Fruit fly (Drosophila melanogaster) whole organism, prepupa: ENCODE data around the gene CG18281.

Experiments used
- CG11762 ChIP-seq: fragments of 200-800 bp; sonication (Bioruptor generic); optimal IDR thresholded peaks from 3 replicates; lab custom pipeline; 2016; ENCODE audit warnings: missing biosample characterization, missing genetic modification characterization; ENCODE audit not compliant: insufficient read depth
- CG11902 ChIP-seq: fragments of 200-800 bp; sonication (Bioruptor generic); optimal IDR thresholded peaks from 3 replicates; lab custom pipeline; 2016; ENCODE audit warnings: missing biosample characterization, missing genetic modification characterization
- CG15336 ChIP-seq: fragments of 200-800 bp; sonication (Bioruptor generic); IDR thresholded peaks from 2 replicates; pipeline ENCODE4 v1.3.6; 2022; ENCODE audit warnings: missing biosample characterization, missing genetic modification characterization
- CG1621 ChIP-seq: fragments of 200-800 bp; sonication (Bioruptor generic); optimal IDR thresholded peaks from 3 replicates; lab custom pipeline; 2018; ENCODE audit warnings: missing biosample characterization, mild to moderate bottlenecking, missing genetic modification characterization
- CG3032 ChIP-seq: fragments of 200-800 bp; optimal IDR thresholded peaks from 2 replicates; lab custom pipeline; 2019; ENCODE audit warnings: missing biosample characterization, mild to moderate bottlenecking, missing genetic modification characterization, moderate library complexity
- CG31627 ChIP-seq: fragments of 200-800 bp; sonication (Bioruptor generic); optimal IDR thresholded peaks from 3 replicates; lab custom pipeline; 2016; ENCODE audit warnings: missing biosample characterization, missing genetic modification characterization
- CG32006 ChIP-seq: fragments of 200-800 bp; sonication (Bioruptor generic); optimal IDR thresholded peaks from 3 replicates; lab custom pipeline; 2017; ENCODE audit warnings: missing biosample characterization, mild to moderate bottlenecking, missing genetic modification characterization
- CG34406 ChIP-seq: fragments of 200-800 bp; sonication (Bioruptor generic); optimal IDR thresholded peaks from 3 replicates; lab custom pipeline; 2016; ENCODE audit warnings: missing biosample characterization, missing genetic modification characterization
- CG4318 ChIP-seq: fragments of 200-800 bp; sonication (Bioruptor generic); optimal IDR thresholded peaks from 3 replicates; lab custom pipeline; 2017; ENCODE audit warnings: missing biosample characterization, mild to moderate bottlenecking, missing genetic modification characterization
- CG6163 ChIP-seq: fragments of 200-800 bp; sonication (Bioruptor generic); IDR thresholded peaks from 3 replicates; pipeline ENCODE4 v1.3.6; 2022; ENCODE audit warnings: missing biosample characterization, missing genetic modification characterization
- CG6276 ChIP-seq: fragments of 200-800 bp; sonication (Bioruptor generic); optimal IDR thresholded peaks from 2 replicates; lab custom pipeline; 2017; ENCODE audit warnings: missing biosample characterization, mild to moderate bottlenecking, missing genetic modification characterization
- CG6792 ChIP-seq: fragments of 200-800 bp; sonication (Bioruptor generic); optimal IDR thresholded peaks from 3 replicates; lab custom pipeline; 2016; ENCODE audit warnings: missing biosample characterization, missing genetic modification characterization
- CG6854 ChIP-seq: fragments of 200-800 bp; sonication (Bioruptor generic); optimal IDR thresholded peaks from 2 replicates; lab custom pipeline; 2017; ENCODE audit warnings: missing biosample characterization, mild to moderate bottlenecking, missing genetic modification characterization
- CG7368 ChIP-seq: fragments of 200-800 bp; sonication (Bioruptor generic); optimal IDR thresholded peaks from 3 replicates; lab custom pipeline; 2016; ENCODE audit warnings: missing biosample characterization, missing genetic modification characterization
- CG8119 ChIP-seq: fragments of 200-800 bp; sonication (Bioruptor generic); IDR thresholded peaks from 3 replicates; pipeline ENCODE4 v1.3.6; 2022; ENCODE audit warnings: missing biosample characterization, missing genetic modification characterization
- CG9139 ChIP-seq: fragments of 200-800 bp; sonication (Bioruptor generic); optimal IDR thresholded peaks from 3 replicates; lab custom pipeline; 2017; ENCODE audit warnings: missing biosample characterization, mild to moderate bottlenecking, missing genetic modification characterization
- Eip78C ChIP-seq: fragments of 200-800 bp; sonication (Bioruptor generic); peaks from one replicate; lab custom pipeline; 2016; ENCODE audit warnings: missing biosample characterization, missing genetic modification characterization
- Eip93F ChIP-seq: fragments of 200-800 bp; sonication (Bioruptor generic); optimal IDR thresholded peaks from 2 replicates; lab custom pipeline; 2016; ENCODE audit warnings: missing biosample characterization, mild to moderate bottlenecking, missing genetic modification characterization
- Ets21C ChIP-seq: fragments of 200-800 bp; sonication (Bioruptor generic); optimal IDR thresholded peaks from 3 replicates; lab custom pipeline; 2016; ENCODE audit warnings: missing biosample characterization, missing genetic modification characterization
- Ets96B ChIP-seq: fragments of 200-800 bp; optimal IDR thresholded peaks from 2 replicates; lab custom pipeline; 2019; ENCODE audit warnings: missing biosample characterization, mild to moderate bottlenecking, missing genetic modification characterization, moderate library complexity
- Gug ChIP-seq: fragments of 200-800 bp; sonication (Bioruptor generic); IDR thresholded peaks from 2 replicates; pipeline ENCODE4 v1.3.6; 2022; ENCODE audit warnings: missing biosample characterization, missing genetic modification characterization
- Hr38 ChIP-seq: sonication (Bioruptor generic); optimal IDR thresholded peaks from 2 replicates; lab custom pipeline; 2016; ENCODE audit warnings: missing biosample characterization, missing genetic modification characterization
- Hr4 ChIP-seq: fragments of 200-800 bp; sonication (Bioruptor generic); optimal IDR thresholded peaks from 3 replicates; lab custom pipeline; 2016; ENCODE audit warnings: missing biosample characterization, missing genetic modification characterization
- Lpt ChIP-seq: fragments of 200-800 bp; sonication (Bioruptor generic); optimal IDR thresholded peaks from 3 replicates; lab custom pipeline; 2016; ENCODE audit warnings: missing biosample characterization, missing genetic modification characterization
- OdsH ChIP-seq: fragments of 200-800 bp; sonication (Bioruptor generic); optimal IDR thresholded peaks from 3 replicates; lab custom pipeline; 2016; ENCODE audit warnings: missing biosample characterization, missing genetic modification characterization
- Smox ChIP-seq: fragments of 200-800 bp; sonication (Bioruptor generic); optimal IDR thresholded peaks from 3 replicates; lab custom pipeline; 2016; ENCODE audit warnings: missing biosample characterization, missing genetic modification characterization
- achi ChIP-seq: fragments of 200-800 bp; sonication (Bioruptor generic); optimal IDR thresholded peaks from 3 replicates; lab custom pipeline; 2016; ENCODE audit warnings: missing biosample characterization, missing genetic modification characterization
- cyc ChIP-seq: fragments of 200-800 bp; sonication (Bioruptor generic); optimal IDR thresholded peaks from 3 replicates; lab custom pipeline; 2016; ENCODE audit warnings: missing biosample characterization, missing genetic modification characterization
- eg ChIP-seq: fragments of 200-800 bp; sonication (Bioruptor generic); IDR thresholded peaks from 3 replicates; pipeline ENCODE4 v1.3.6; 2022; ENCODE audit warnings: missing biosample characterization, missing genetic modification characterization
- esn ChIP-seq: fragments of 200-800 bp; sonication (Bioruptor generic); optimal IDR thresholded peaks from 2 replicates; lab custom pipeline; 2016; ENCODE audit warnings: missing biosample characterization, mild to moderate bottlenecking, missing genetic modification characterization, moderate library complexity
- fd85E ChIP-seq: fragments of 200-800 bp; sonication (Bioruptor generic); optimal IDR thresholded peaks from 3 replicates; lab custom pipeline; 2016; ENCODE audit warnings: missing biosample characterization, missing genetic modification characterization
- fkh ChIP-seq: fragments of 200-800 bp; sonication (Bioruptor generic); optimal IDR thresholded peaks from 3 replicates; lab custom pipeline; 2017; ENCODE audit warnings: missing biosample characterization, mild to moderate bottlenecking, missing genetic modification characterization, moderate library complexity
- pdm3 ChIP-seq: fragments of 200-800 bp; sonication (Bioruptor generic); optimal IDR thresholded peaks from 3 replicates; lab custom pipeline; 2016; ENCODE audit warnings: missing biosample characterization, missing genetic modification characterization
- salr ChIP-seq, 2 experiments: fragments of 200-800 bp; sonication (Bioruptor generic); optimal IDR thresholded peaks; 3 replicates each; lab custom pipeline; 2016 to 2018; ENCODE audit warnings: missing biosample characterization in 2 of 2, missing genetic modification characterization in 2 of 2, mild to moderate bottlenecking in 1 of 2
- spab ChIP-seq: fragments of 200-800 bp; sonication (Bioruptor generic); optimal IDR thresholded peaks from 2 replicates; lab custom pipeline; 2017; ENCODE audit warnings: missing biosample characterization, mild to moderate bottlenecking, missing genetic modification characterization, missing genetic modification reagents
- svp ChIP-seq: fragments of 200-800 bp; sonication (Bioruptor generic); peaks from one replicate; lab custom pipeline; 2016; ENCODE audit warnings: missing biosample characterization, missing genetic modification characterization
- topi ChIP-seq: fragments of 200-800 bp; sonication (Bioruptor generic); optimal IDR thresholded peaks from 3 replicates; lab custom pipeline; 2016; ENCODE audit warnings: missing biosample characterization, missing genetic modification characterization

CG18281 gene

dm6 chr3L:20460383-20460782 is 39.3 kb upstream of the CG18281 start, which contains the start of gene mag:
Gene mag (plus strand): TSS chr3L:20460683.
- TF ChIP-seq fd85E (GFP tag; lab: Kevin White, UChicago) (no peak), CG6163 (GFP tag; lab: Robert Waterston, UW) (no peak), CG11902 (GFP tag; lab: Kevin White, UChicago) (no peak), Lpt (GFP tag; lab: Kevin White, UChicago) (no peak), Ets96B (tag; lab: Kevin White, UChicago) (no peak), Eip93F (no peak), CG1621 (tag; lab: Kevin White, UChicago) (no peak), fkh (no peak), CG31627 (GFP tag; lab: Kevin White, UChicago) (no peak), CG34406 (no peak), salr (GFP tag; optimal IDR thresholded peaks at IDR 0.05; lab: Kevin White, UChicago) (no peak), CG32006 (GFP tag; lab: Kevin White, UChicago) (no peak), CG15336 (GFP tag; lab: Robert Waterston, UW) (no peak), Ets21C (GFP tag; lab: Kevin White, UChicago) (no peak), Hr4 (GFP tag; lab: Kevin White, UChicago) (no peak), Smox (GFP tag; lab: Kevin White, UChicago) (no peak), achi (GFP tag; lab: Kevin White, UChicago) (no peak)

- no peak for TF ChIP-seq achi (GFP tag; lab: Kevin White, UChicago)
- no peak for TF ChIP-seq CG11762 (GFP tag; lab: Kevin White, UChicago)
- TF ChIP-seq CG31627 (GFP tag; lab: Kevin White, UChicago): no peak
- TF ChIP-seq eg (GFP tag; lab: Robert Waterston, UW): no peak
- TF ChIP-seq pdm3 (GFP tag; lab: Kevin White, UChicago): no peak
- no peak for TF ChIP-seq CG8119
- TF ChIP-seq spab: no peak
- TF ChIP-seq cyc (GFP tag; lab: Kevin White, UChicago): no peak
- no peak for TF ChIP-seq CG3032
- TF ChIP-seq CG7368 (GFP tag; lab: Kevin White, UChicago): no peak
Measured at dm6 chr3L:20462391-20462790, 37.2 kb upstream of the CG18281 start.

dm6 chr3L:20464677-20465076 is 35.0 kb upstream of the CG18281 start, which contains the start of gene atk:
Gene atk (minus strand): TSS chr3L:20464862.
- TF ChIP-seq CG3032 (no peak), Eip78C (no peak), Ets96B (tag; lab: Kevin White, UChicago) (no peak), spab (no peak), CG4318 (no peak), CG6792 (no peak), OdsH (GFP tag; lab: Kevin White, UChicago) (no peak), esn (GFP tag; lab: Kevin White, UChicago) (no peak), Gug (no peak), cyc (GFP tag; lab: Kevin White, UChicago) (no peak), CG6854 (no peak), CG6163 (GFP tag; lab: Robert Waterston, UW) (no peak), topi (GFP tag; lab: Kevin White, UChicago) (no peak), Smox (GFP tag; lab: Kevin White, UChicago) (no peak), eg (GFP tag; lab: Robert Waterston, UW) (no peak), Eip93F (no peak), CG32006 (GFP tag; lab: Kevin White, UChicago) (no peak), CG34406 (no peak), Hr38 (GFP tag; lab: Kevin White, UChicago) (no peak)

dm6 chr3L:20465941-20466340 is 33.7 kb upstream of the CG18281 start, which contains the start of gene CG42764:
Gene CG42764 (minus strand): TSS chr3L:20466041.
- no peak for TF ChIP-seq fd85E (GFP tag; lab: Kevin White, UChicago)
- TF ChIP-seq CG6276 (GFP tag; lab: Kevin White, UChicago): no peak
- no peak for TF ChIP-seq pdm3 (GFP tag; lab: Kevin White, UChicago)
- TF ChIP-seq OdsH (GFP tag; lab: Kevin White, UChicago): no peak
- no peak for TF ChIP-seq Lpt (GFP tag; lab: Kevin White, UChicago)
- TF ChIP-seq esn (GFP tag; lab: Kevin White, UChicago): no peak
- no peak for TF ChIP-seq Eip93F
- TF ChIP-seq CG9139 (GFP tag; lab: Kevin White, UChicago): no peak
- no peak for TF ChIP-seq salr (GFP tag; optimal IDR thresholded peaks at IDR 0.05; lab: Kevin White, UChicago)
- TF ChIP-seq Hr4 (GFP tag; lab: Kevin White, UChicago): no peak
- TF ChIP-seq svp (GFP tag; lab: Kevin White, UChicago): no peak
- no peak for TF ChIP-seq CG34406
